Fruit fly (Drosophila melanogaster): ENCODE measurements around the gene CG32277.
A peak's percentile ranks its signal among the peaks of the same experiment; 100 is the strongest.

CG32277 gene

dm6 chr3L:3179474-3179873 is 25.8 kb downstream of the CG32277 start (continued):
- TF ChIP-seq CG10462 (GFP tag; optimal IDR thresholded peaks at IDR 0.05) (peak; percentile 64), Nf-YB (GFP tag; optimal IDR thresholded peaks at IDR 0.05) (peak; percentile 69), Six4 (GFP tag; optimal IDR thresholded peaks at IDR 0.05) (peak; percentile 82), trh (GFP tag; optimal IDR thresholded peaks at IDR 0.05) (peak; percentile 38), cwo (GFP tag; optimal IDR thresholded peaks at IDR 0.05) (peak; percentile 85), mirr (GFP tag; optimal IDR thresholded peaks at IDR 0.05) (peak; percentile 53), yki (optimal IDR thresholded peaks at IDR 0.05) (no peak), grn (GFP tag; optimal IDR thresholded peaks at IDR 0.05) (no peak), CG10366 (GFP tag; IDR thresholded peaks at IDR 0.05) (peak; percentile 77), CTCF (GFP tag; optimal IDR thresholded peaks at IDR 0.05) (no peak), pzg (GFP tag; optimal IDR thresholded peaks at IDR 0.05) (peak; percentile 1), CG17186 (GFP tag; optimal IDR thresholded peaks at IDR 0.05) (peak; percentile 18), bsh (GFP tag; optimal IDR thresholded peaks at IDR 0.05) (peak; percentile 71 to 90), gro (GFP tag; optimal IDR thresholded peaks at IDR 0.05) (peak; percentile 94), CG42726 (GFP tag; IDR thresholded peaks at IDR 0.05; ENCODE audit: partially characterized antibody) (no peak), sug (tag; optimal IDR thresholded peaks at IDR 0.05) (no peak), CG18011 (GFP tag; optimal IDR thresholded peaks at IDR 0.05) (peak; percentile 69), CG6689 (GFP tag; IDR thresholded peaks at IDR 0.05) (peak; percentile 91), CG10321 (GFP tag; IDR thresholded peaks at IDR 0.05) (no peak), kah (GFP tag; optimal IDR thresholded peaks at IDR 0.05) (peak; percentile 80), lbe (GFP tag; optimal IDR thresholded peaks at IDR 0.05) (peak; percentile 88), psq (GFP tag; optimal IDR thresholded peaks at IDR 0.05) (peak; percentile 43), B-H2 (GFP tag; optimal IDR thresholded peaks at IDR 0.05) (no peak), ci (GFP tag; IDR thresholded peaks at IDR 0.05) (peak; percentile 89), mam (GFP tag; optimal IDR thresholded peaks at IDR 0.05) (peak; percentile 88), ssp (GFP tag; IDR thresholded peaks at IDR 0.05) (peak; percentile 75), p53 (GFP tag; optimal IDR thresholded peaks at IDR 0.05) (no peak), CG9437 (GFP tag; optimal IDR thresholded peaks at IDR 0.05) (peak; percentile 63), C15 (GFP tag; IDR thresholded peaks at IDR 0.05) (peak; percentile 81; the same call in 2 of the 3 replicates), CG7357 (GFP tag; IDR thresholded peaks at IDR 0.05) (peak; percentile 78), CG4328 (GFP tag; optimal IDR thresholded peaks at IDR 0.05) (peak; percentile 48), shn (GFP tag; optimal IDR thresholded peaks at IDR 0.05) (peak; percentile 43), CG4404 (GFP tag; IDR thresholded peaks at IDR 0.05) (peak; percentile 74), CrebB (tag; optimal IDR thresholded peaks at IDR 0.05) (peak; percentile 70), CG8290 (GFP tag; optimal IDR thresholded peaks at IDR 0.05) (peak; percentile 79), CG8290 (tag; optimal IDR thresholded peaks at IDR 0.05) (no peak), her (GFP tag; optimal IDR thresholded peaks at IDR 0.05) (peak; percentile 76), aop (GFP tag; IDR thresholded peaks at IDR 0.05) (no peak), zfh1 (GFP tag; IDR thresholded peaks at IDR 0.05) (peak; percentile 89), Dip2 (GFP tag; IDR thresholded peaks at IDR 0.05) (no peak), dmrt11E (tag; optimal IDR thresholded peaks at IDR 0.05) (peak; percentile 85), CG11085 (GFP tag; IDR thresholded peaks at IDR 0.05) (peak; percentile 79), Mad (GFP tag; optimal IDR thresholded peaks at IDR 0.05) (peak; percentile 65), HmgZ (tag; optimal IDR thresholded peaks at IDR 0.05) (peak; percentile 85), onecut (GFP tag; IDR thresholded peaks at IDR 0.05) (peak; percentile 80), bcd (GFP tag; optimal IDR thresholded peaks at IDR 0.05) (peak; percentile 88), Rfx (GFP tag; IDR thresholded peaks at IDR 0.05) (peak; percentile 94), Side (GFP tag; optimal IDR thresholded peaks at IDR 0.05) (peak; percentile 86), E2f1 (GFP tag; IDR thresholded peaks at IDR 0.05) (peak; percentile 91), CG8765 (GFP tag; IDR thresholded peaks at IDR 0.05) (peak; percentile 71), CG13287 (GFP tag; IDR thresholded peaks at IDR 0.05; ENCODE audit: partially characterized antibody) (no peak), CG11093 (GFP tag; IDR thresholded peaks at IDR 0.05) (peak; percentile 86), H2.0 (GFP tag; IDR thresholded peaks at IDR 0.05) (peak; percentile 78), fd3F (GFP tag; optimal IDR thresholded peaks at IDR 0.05) (peak; percentile 80)

Data from whole organism, embryonic.